Worm (Caenorhabditis elegans) whole organism, L4/young adult: ENCODE measurements around the gene clec-228.

ENCODE experiments used
- dao-5 ChIP-seq: sonication (generic microtip); optimal IDR thresholded peaks from 2 replicates; lab custom pipeline; 2016; ENCODE audit warnings: missing genotype, missing genetic modification characterization, moderate library complexity, missing compliant biosample characterization
- him-1 ChIP-seq: sonication (generic microtip); optimal IDR thresholded peaks from 2 replicates; lab custom pipeline; 2016; ENCODE audit warnings: missing genotype, missing genetic modification reagents, missing genetic modification characterization, missing compliant biosample characterization

DNA sequence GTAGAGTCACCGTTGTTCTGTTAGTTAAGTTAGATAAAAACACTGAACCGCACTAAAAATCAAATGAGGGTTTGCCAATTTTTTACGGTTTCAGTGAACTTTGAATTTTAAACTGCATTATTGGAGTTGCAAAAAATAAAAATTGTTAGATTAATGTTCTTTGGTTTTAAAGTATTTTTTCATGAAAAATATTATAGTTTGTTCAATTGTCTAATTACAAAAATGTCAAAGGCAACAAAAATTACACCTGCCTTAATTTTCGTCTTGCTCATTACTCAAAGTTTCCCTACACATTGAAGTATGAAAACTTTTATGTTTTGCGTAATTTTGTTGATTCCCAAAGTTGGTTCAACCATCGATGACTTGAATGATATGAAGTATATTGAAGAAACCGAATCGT is 28.5 kb downstream of the clec-228 start, which contains the start of gene irld-62:
- TF ChIP-seq dao-5 (tag; lab: Kevin White, UChicago) (no peak), him-1 (no peak)
